Worm (Caenorhabditis elegans) whole organism, late embryonic: ENCODE data around the gene eelo-2.

Source experiments
- C38D4.7 ChIP-seq: fragments of 200-800 bp; sonication (Bioruptor generic); optimal IDR thresholded peaks from 2 replicates; lab custom pipeline; 2018; ENCODE audit warnings: mild to moderate bottlenecking, missing genetic modification characterization, moderate library complexity, missing compliant biosample characterization
- K02D7.2 ChIP-seq: sonication (generic microtip); optimal IDR thresholded peaks from 2 replicates; lab custom pipeline; 2017; ENCODE audit warnings: mild to moderate bottlenecking, missing genetic modification characterization, missing compliant biosample characterization
- T23F11.4 ChIP-seq: fragments of 200-800 bp; sonication (Bioruptor generic); optimal IDR thresholded peaks from 2 replicates; lab custom pipeline; 2018; ENCODE audit warnings: mild to moderate bottlenecking, missing genetic modification characterization, missing compliant biosample characterization
- ahr-1 ChIP-seq: sonication (generic microtip); optimal IDR thresholded peaks from 2 replicates; lab custom pipeline; 2016; ENCODE audit warnings: missing genetic modification characterization, missing compliant biosample characterization
- ama-1 ChIP-seq: fragments of 150-350 bp; optimal IDR thresholded peaks from 2 replicates; lab custom pipeline; 2014
- ceh-14 ChIP-seq: sonication (generic microtip); optimal IDR thresholded peaks from 2 replicates; lab custom pipeline; 2016; ENCODE audit warnings: missing genotype, missing genetic modification characterization, missing compliant biosample characterization
- ceh-18 ChIP-seq: sonication (generic microtip); optimal IDR thresholded peaks from 2 replicates; lab custom pipeline; 2016; ENCODE audit warnings: missing genetic modification characterization, missing compliant biosample characterization
- ceh-2 ChIP-seq: sonication (generic microtip); optimal IDR thresholded peaks from 2 replicates; lab custom pipeline; 2016; ENCODE audit warnings: missing genotype, missing genetic modification characterization, missing compliant biosample characterization
- ceh-22 ChIP-seq: sonication (generic microtip); optimal IDR thresholded peaks from 2 replicates; lab custom pipeline; 2017; ENCODE audit warnings: missing biosample characterization, missing genetic modification characterization
- ceh-24 ChIP-seq: sonication (generic microtip); optimal IDR thresholded peaks from 2 replicates; lab custom pipeline; 2016; ENCODE audit warnings: mild to moderate bottlenecking, missing genetic modification characterization, missing compliant biosample characterization
- ceh-31 ChIP-seq: sonication (generic microtip); optimal IDR thresholded peaks from 2 replicates; lab custom pipeline; 2016; ENCODE audit warnings: missing genetic modification characterization, missing compliant biosample characterization
- ceh-34 ChIP-seq: sonication (generic microtip); optimal IDR thresholded peaks from 2 replicates; lab custom pipeline; 2016; ENCODE audit warnings: mild to moderate bottlenecking, missing genetic modification characterization, missing compliant biosample characterization
- ceh-45 ChIP-seq: fragments of 200-800 bp; sonication (Bioruptor generic); IDR thresholded peaks from 2 replicates; pipeline ENCODE4 v1.3.6; 2022; ENCODE audit warnings: missing genetic modification reagents, missing genetic modification characterization, missing compliant biosample characterization
- ceh-48 ChIP-seq: sonication (generic microtip); optimal IDR thresholded peaks from 2 replicates; lab custom pipeline; 2016; ENCODE audit warnings: missing genetic modification characterization, inconsistent platforms, missing compliant biosample characterization
- ceh-6 ChIP-seq: fragments of 200-800 bp; sonication (Bioruptor generic); optimal IDR thresholded peaks from 2 replicates; lab custom pipeline; 2018; ENCODE audit warnings: mild to moderate bottlenecking, missing genetic modification characterization, missing compliant biosample characterization
- ceh-9 ChIP-seq: sonication (generic microtip); optimal IDR thresholded peaks from 2 replicates; lab custom pipeline; 2016; ENCODE audit warnings: mild to moderate bottlenecking, missing genetic modification characterization, inconsistent platforms, missing compliant biosample characterization
- che-1 ChIP-seq: sonication (generic microtip); optimal IDR thresholded peaks from 2 replicates; lab custom pipeline; 2016; ENCODE audit warnings: mild to moderate bottlenecking, missing genetic modification characterization, missing compliant biosample characterization
- dmd-4 ChIP-seq: sonication (generic microtip); optimal IDR thresholded peaks from 2 replicates; lab custom pipeline; 2016; ENCODE audit warnings: borderline replicate concordance, missing genetic modification characterization, missing compliant biosample characterization
- dve-1 ChIP-seq: sonication (generic microtip); optimal IDR thresholded peaks from 2 replicates; lab custom pipeline; 2017; ENCODE audit warnings: antibody characterized with exemption, mild to moderate bottlenecking, missing genetic modification characterization, missing compliant biosample characterization
- elt-4 ChIP-seq: sonication (generic microtip); optimal IDR thresholded peaks from 2 replicates; lab custom pipeline; 2016; ENCODE audit warnings: missing genetic modification characterization, missing compliant biosample characterization
- ets-4 ChIP-seq: sonication (generic microtip); optimal IDR thresholded peaks from 2 replicates; lab custom pipeline; 2016; ENCODE audit warnings: missing genetic modification characterization, missing compliant biosample characterization
- fax-1 ChIP-seq: sonication (generic microtip); optimal IDR thresholded peaks from 2 replicates; lab custom pipeline; 2016; ENCODE audit warnings: missing genotype, missing genetic modification characterization, missing compliant biosample characterization
- gmeb-2 ChIP-seq: sonication (generic microtip); optimal IDR thresholded peaks from 2 replicates; lab custom pipeline; 2016; ENCODE audit warnings: missing genetic modification characterization, inconsistent platforms, missing compliant biosample characterization
- hlh-15 ChIP-seq: sonication (generic microtip); optimal IDR thresholded peaks from 2 replicates; lab custom pipeline; 2016; ENCODE audit warnings: missing genetic modification characterization, missing compliant biosample characterization
- hlh-6 ChIP-seq: sonication (generic microtip); optimal IDR thresholded peaks from 2 replicates; lab custom pipeline; 2016; ENCODE audit warnings: missing genotype, missing genetic modification characterization, missing compliant biosample characterization
- hlh-8 ChIP-seq: sonication (generic microtip); optimal IDR thresholded peaks from 2 replicates; lab custom pipeline; 2016; ENCODE audit warnings: missing genotype, missing genetic modification characterization, missing compliant biosample characterization
- lim-6 ChIP-seq: sonication (generic microtip); optimal IDR thresholded peaks from 2 replicates; lab custom pipeline; 2016; ENCODE audit warnings: missing genetic modification characterization, missing compliant biosample characterization
- lin-11 ChIP-seq: fragments of 200-800 bp; sonication (Bioruptor generic); optimal IDR thresholded peaks from 2 replicates; lab custom pipeline; 2018; ENCODE audit warnings: mild to moderate bottlenecking, missing genetic modification characterization, missing compliant biosample characterization
- madf-2 ChIP-seq: sonication (generic microtip); optimal IDR thresholded peaks from 2 replicates; lab custom pipeline; 2017; ENCODE audit warnings: missing genetic modification characterization, missing compliant biosample characterization
- nhr-11 ChIP-seq: fragments of 150-350 bp; optimal IDR thresholded peaks from 2 replicates; lab custom pipeline; 2014; ENCODE audit warnings: missing biosample characterization, missing genetic modification characterization
- odd-2 ChIP-seq: sonication (generic microtip); optimal IDR thresholded peaks from 2 replicates; lab custom pipeline; 2017; ENCODE audit warnings: antibody characterized with exemption, mild to moderate bottlenecking, missing genetic modification characterization, missing compliant biosample characterization
- pax-1 ChIP-seq: fragments of 150-350 bp; optimal IDR thresholded peaks from 2 replicates; lab custom pipeline; 2014; ENCODE audit warnings: missing biosample characterization, missing genetic modification characterization
- pros-1 ChIP-seq: fragments of 150-350 bp; optimal IDR thresholded peaks from 2 replicates; lab custom pipeline; 2014; ENCODE audit warnings: missing biosample characterization, missing genetic modification reagents, missing genetic modification characterization
- rnt-1 ChIP-seq: sonication (generic microtip); optimal IDR thresholded peaks from 2 replicates; lab custom pipeline; 2016; ENCODE audit warnings: missing genetic modification characterization, missing compliant biosample characterization
- sox-4 ChIP-seq: sonication (generic microtip); optimal IDR thresholded peaks from 2 replicates; lab custom pipeline; 2017; ENCODE audit warnings: mild to moderate bottlenecking, missing genetic modification characterization, inconsistent platforms, missing compliant biosample characterization
- syd-9 ChIP-seq: sonication (generic microtip); optimal IDR thresholded peaks from 2 replicates; lab custom pipeline; 2016; ENCODE audit warnings: mild to moderate bottlenecking, missing genetic modification characterization, moderate library complexity, missing compliant biosample characterization
- tbx-7 ChIP-seq: sonication (generic microtip); optimal IDR thresholded peaks from 2 replicates; lab custom pipeline; 2016; ENCODE audit warnings: missing genotype, missing genetic modification characterization, missing compliant biosample characterization
- ttx-3 ChIP-seq: sonication (generic microtip); optimal IDR thresholded peaks from 2 replicates; lab custom pipeline; 2016; ENCODE audit warnings: missing genetic modification reagents, missing genetic modification characterization, missing compliant biosample characterization
- unc-3 ChIP-seq, 2 experiments: fragments of 200-800 bp in 1 of 2; sonication (Bioruptor generic) in 1 of 2; sonication (generic microtip) in 1 of 2; conservative IDR thresholded peaks in 1 of 2; optimal IDR thresholded peaks in 1 of 2; 2 replicates each; pipeline versions ENCODE4 v1.3.6 to Lab custom; 2016 to 2022; ENCODE audit warnings: missing compliant biosample characterization in 2 of 2, missing genetic modification characterization in 2 of 2, missing genetic modification reagents in 1 of 2
- unc-42 ChIP-seq: sonication (generic microtip); optimal IDR thresholded peaks from 2 replicates; lab custom pipeline; 2016; ENCODE audit warnings: missing genotype, missing genetic modification characterization, missing compliant biosample characterization
- unc-55 ChIP-seq: sonication (generic microtip); optimal IDR thresholded peaks from 2 replicates; lab custom pipeline; 2017; ENCODE audit warnings: missing biosample characterization, missing genetic modification reagents, missing genetic modification characterization
- unc-86 ChIP-seq: sonication (generic microtip); optimal IDR thresholded peaks from 2 replicates; lab custom pipeline; 2016; ENCODE audit warnings: missing genetic modification characterization, missing compliant biosample characterization
- zip-5 ChIP-seq: sonication (generic microtip); optimal IDR thresholded peaks from 2 replicates; lab custom pipeline; 2016; ENCODE audit warnings: missing genetic modification characterization, missing compliant biosample characterization
- ztf-16 ChIP-seq: sonication (generic microtip); optimal IDR thresholded peaks from 2 replicates; lab custom pipeline; 2017; ENCODE audit warnings: missing genetic modification characterization, missing compliant biosample characterization

eelo-2 gene

DNA sequence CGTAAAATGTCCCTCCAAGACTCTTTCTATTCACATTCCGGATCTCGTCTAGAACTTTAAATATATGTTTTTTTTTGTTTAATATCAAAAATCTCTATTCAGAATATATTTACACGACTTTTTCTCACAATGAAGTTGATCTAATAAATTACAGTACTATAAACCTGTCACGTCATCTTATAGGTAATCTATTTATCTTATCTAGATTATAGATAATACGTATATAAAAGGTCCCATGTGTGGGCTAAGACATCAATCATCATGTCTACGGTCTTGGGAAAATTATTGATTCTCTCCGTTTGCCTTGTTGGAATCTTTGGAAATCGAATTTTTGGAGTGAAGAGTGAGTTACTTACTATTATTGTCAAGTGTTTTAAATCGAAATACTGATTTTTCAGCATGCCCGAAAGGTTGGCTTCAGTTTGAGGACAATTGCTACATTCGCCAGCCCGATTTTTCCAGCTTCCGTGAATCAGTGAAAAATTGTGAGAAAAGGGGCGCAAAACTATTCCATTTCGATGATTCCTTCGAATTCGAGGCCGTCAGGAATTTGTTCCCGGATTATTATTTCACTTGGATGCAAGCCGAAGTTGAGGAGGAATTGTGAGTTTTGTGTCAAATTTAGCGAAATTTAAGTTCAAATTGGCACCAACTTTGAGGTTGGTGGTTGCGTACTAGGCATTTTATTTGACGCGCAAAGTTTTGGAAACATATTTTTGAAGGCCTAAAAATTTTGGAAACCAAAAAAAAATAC lies 27.0 kb downstream of the eelo-2 start, which contains the start of gene clec-196:
TSS of gene clec-196 (plus strand) at position 252 of the 754 bp plus-strand sequence.
- TF ChIP-seq ceh-22 (no peak), unc-55 (peak; percentile 74), hlh-6 (tag; lab: Kevin White, UChicago) (no peak), che-1 (no peak), ets-4 (tag; lab: Kevin White, UChicago) (no peak), tbx-7 (tag; lab: Kevin White, UChicago) (no peak)
- TF ChIP-seq, all 69 proteins: peak for 1

DNA sequence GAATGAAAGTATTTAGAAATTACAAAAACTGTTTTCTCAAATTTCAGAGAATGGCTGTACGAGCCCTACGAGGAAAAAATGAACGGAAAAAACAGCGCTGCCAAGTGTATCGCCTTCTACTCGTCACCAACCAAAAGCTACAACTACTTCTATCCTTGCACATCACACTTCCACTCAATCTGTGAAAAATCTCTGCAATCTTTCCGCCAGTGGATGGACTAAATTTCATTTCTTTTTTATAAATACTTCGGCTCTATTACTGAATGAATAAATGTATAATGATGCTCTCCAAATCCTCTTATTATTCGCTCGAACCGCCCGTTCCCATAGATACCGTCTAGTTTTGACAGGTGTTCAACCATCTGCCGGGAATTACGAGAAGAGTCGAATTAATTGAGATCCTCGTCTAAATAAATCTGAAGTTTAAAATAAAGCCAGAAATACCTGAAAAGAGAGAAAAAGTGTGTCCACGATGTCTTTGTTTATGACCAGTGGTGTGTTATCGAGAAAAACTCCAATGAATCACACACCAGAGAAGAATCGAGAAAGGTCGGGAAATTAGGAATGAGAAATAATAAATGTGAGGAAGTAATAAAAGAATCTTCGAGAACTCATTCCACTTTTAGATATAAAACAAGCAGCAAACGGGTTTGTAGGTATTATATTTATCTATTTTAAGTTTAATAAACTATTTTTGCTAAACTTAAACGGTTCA lies 27.7 kb downstream of the eelo-2 start:
- TF ChIP-seq tbx-7 (tag; lab: Kevin White, UChicago): no peak
- no peak for TF ChIP-seq sox-4 (tag; lab: Kevin White, UChicago)
- no peak for TF ChIP-seq fax-1 (tag; lab: Kevin White, UChicago)
- no peak for TF ChIP-seq ceh-48 (tag; lab: Kevin White, UChicago)
- no peak for TF ChIP-seq ceh-34 (tag; lab: Kevin White, UChicago)
- no peak for TF ChIP-seq ama-1 (lab: Kevin White, UChicago)
- TF ChIP-seq ceh-22: no peak
- TF ChIP-seq gmeb-2 (tag; lab: Kevin White, UChicago): no peak
- TF ChIP-seq ceh-31: no peak
- no peak for TF ChIP-seq ceh-45 (GFP tag; lab: Robert Waterston, UW)
- TF ChIP-seq K02D7.2 (tag; lab: Kevin White, UChicago): no peak
- no peak for TF ChIP-seq elt-4 (tag; lab: Kevin White, UChicago)
- TF ChIP-seq ceh-18: no peak
- TF ChIP-seq ahr-1: no peak
- TF ChIP-seq rnt-1 (tag; lab: Kevin White, UChicago): no peak
- no peak for TF ChIP-seq T23F11.4 (GFP tag; lab: Kevin White, UChicago)

DNA sequence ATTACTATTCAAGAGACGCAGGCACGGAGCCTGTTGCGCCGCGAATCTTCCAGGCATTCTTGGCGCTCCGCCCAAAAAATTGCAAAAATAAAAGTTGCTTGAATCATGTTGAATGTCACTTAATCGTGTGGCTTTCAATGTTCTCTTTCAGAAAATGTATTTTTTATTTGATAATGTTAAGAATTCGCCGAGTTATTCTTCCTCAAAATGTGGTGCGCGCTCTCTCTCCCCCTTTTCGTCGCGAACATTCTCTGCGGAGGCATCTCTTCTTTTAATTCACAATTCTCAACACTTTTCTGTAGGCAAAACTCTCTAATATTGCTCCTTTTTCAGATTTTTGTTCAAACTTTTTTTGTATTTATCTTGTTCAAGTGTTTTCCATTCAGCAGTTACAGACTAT lies 28.4 kb downstream of the eelo-2 start:
- TF ChIP-seq ama-1 (lab: Kevin White, UChicago): no peak
- peak; percentile 43 for TF ChIP-seq dmd-4 (tag; lab: Kevin White, UChicago)
- peak; percentile 42 for TF ChIP-seq C38D4.7 (GFP tag; lab: Kevin White, UChicago)
- TF ChIP-seq K02D7.2 (tag; lab: Kevin White, UChicago): peak; percentile 36
- peak; percentile 56; the same call in 1 of the 2 replicates for TF ChIP-seq unc-3 (GFP tag; conservative IDR thresholded peaks at IDR 0.05; lab: Robert Waterston, UW)
- peak; percentile 58 for TF ChIP-seq unc-3 (tag; optimal IDR thresholded peaks at IDR 0.05; lab: Kevin White, UChicago)
- no peak for TF ChIP-seq elt-4 (tag; lab: Kevin White, UChicago)
- TF ChIP-seq fax-1 (tag; lab: Kevin White, UChicago): peak; percentile 30
- peak; percentile 86 for TF ChIP-seq ets-4 (tag; lab: Kevin White, UChicago)
- TF ChIP-seq ceh-2 (tag; lab: Kevin White, UChicago): peak; percentile 71
- peak; percentile 90 for TF ChIP-seq pax-1 (tag; lab: Kevin White, UChicago)
- peak; percentile 94 for TF ChIP-seq ceh-14 (tag; lab: Kevin White, UChicago)
- TF ChIP-seq ceh-6 (GFP tag; lab: Kevin White, UChicago): peak; percentile 21
- TF ChIP-seq ceh-9 (tag; lab: Kevin White, UChicago): no peak
- TF ChIP-seq pros-1: peak; percentile 87
- peak; percentile 92 for TF ChIP-seq unc-86 (tag; lab: Kevin White, UChicago)
- peak; percentile 3 for TF ChIP-seq lin-11
- TF ChIP-seq lim-6 (tag; lab: Kevin White, UChicago): peak; percentile 80
- TF ChIP-seq hlh-8 (tag; lab: Kevin White, UChicago): peak; percentile 42
- peak; percentile 98 for TF ChIP-seq unc-42
- peak; percentile 54 for TF ChIP-seq madf-2 (tag; lab: Kevin White, UChicago)
- peak; percentile 35 for TF ChIP-seq tbx-7 (tag; lab: Kevin White, UChicago)
- TF ChIP-seq nhr-11 (tag; lab: Kevin White, UChicago): peak; percentile 93
- TF ChIP-seq ceh-18: peak; percentile 99
- peak; percentile 73 for TF ChIP-seq T23F11.4 (GFP tag; lab: Kevin White, UChicago)
- TF ChIP-seq syd-9: peak; percentile 68
- TF ChIP-seq dve-1 (tag; lab: Kevin White, UChicago): peak; percentile 92
- TF ChIP-seq ceh-34 (tag; lab: Kevin White, UChicago): peak; percentile 98
- TF ChIP-seq rnt-1 (tag; lab: Kevin White, UChicago): peak; percentile 91
- TF ChIP-seq ceh-24 (tag; lab: Kevin White, UChicago): peak; percentile 33
- TF ChIP-seq ttx-3 (tag; lab: Kevin White, UChicago): peak; percentile 47
- peak; percentile 47 for TF ChIP-seq odd-2 (tag; lab: Kevin White, UChicago)
- peak; percentile 89 for TF ChIP-seq ztf-16
- TF ChIP-seq hlh-15: peak; percentile 40
- TF ChIP-seq ceh-31: peak; percentile 95
- no peak for TF ChIP-seq zip-5 (tag; lab: Kevin White, UChicago)
